Fruit fly (Drosophila melanogaster): ENCODE results near the gene ppk14.

Gene ppk14

dm6 chr2L:6338367-6338975 lies 16.3 kb upstream of the ppk14 start, which contains the start of the genes Pez and Cpr (continued):
- TF ChIP-seq CG16813 (GFP tag; IDR thresholded peaks at IDR 0.05; ENCODE audit: partially characterized antibody) (peak; percentile 83), CG34422 (GFP tag; IDR thresholded peaks at IDR 0.05) (no peak), grn (GFP tag; optimal IDR thresholded peaks at IDR 0.05) (no peak), Ets65A (GFP tag) (peak; percentile 85), CG9932 (GFP tag; IDR thresholded peaks at IDR 0.05) (peak; percentile 59), Hey (tag; optimal IDR thresholded peaks at IDR 0.05) (no peak), CG14667 (GFP tag; IDR thresholded peaks at IDR 0.05) (no peak), HHEX (GFP tag; optimal IDR thresholded peaks at IDR 0.05) (peak; percentile 14), CG7839 (tag; optimal IDR thresholded peaks at IDR 0.05) (no peak), CG8924 (tag; optimal IDR thresholded peaks at IDR 0.05) (peak; percentile 49), CG11560 (tag; IDR thresholded peaks at IDR 0.05) (peak; percentile 93), caup (GFP tag; optimal IDR thresholded peaks at IDR 0.05; ENCODE audit: severe bottlenecking) (no peak), CG9215 (GFP tag; IDR thresholded peaks at IDR 0.05) (no peak), CG11247 (GFP tag; IDR thresholded peaks at IDR 0.05) (0 out of 2 replicates have a peak, but pooled peaks have one; percentile 49), hkb (optimal IDR thresholded peaks at IDR 0.05) (peak; percentile 42), hkb (GFP tag; IDR thresholded peaks at IDR 0.05) (peak; percentile 20), CG10431 (GFP tag; optimal IDR thresholded peaks at IDR 0.05) (peak; percentile 32), klu (GFP tag; IDR thresholded peaks at IDR 0.05) (no peak), ara (GFP tag; IDR thresholded peaks at IDR 0.05) (peak; percentile 27; the same call in 1 of the 2 replicates), gsb-n (tag; optimal IDR thresholded peaks at IDR 0.05) (no peak), Antp (GFP tag; optimal IDR thresholded peaks at IDR 0.05) (peak; percentile 10), Spps (tag; optimal IDR thresholded peaks at IDR 0.05) (no peak), Mrtf (GFP tag; IDR thresholded peaks at IDR 0.05) (no peak; the same call in 2 of the 3 replicates), HLHmδ (GFP tag; optimal IDR thresholded peaks at IDR 0.05) (peak; percentile 89), CG1792 (GFP tag; optimal IDR thresholded peaks at IDR 0.05) (no peak), CG7987 (GFP tag; optimal IDR thresholded peaks at IDR 0.05) (peak; percentile 43), eve (GFP tag; optimal IDR thresholded peaks at IDR 0.05) (no peak), CG7556 (GFP tag; optimal IDR thresholded peaks at IDR 0.05) (no peak), hbn (GFP tag; IDR thresholded peaks at IDR 0.05; ENCODE audit: partially characterized antibody) (peak; percentile 76), Dbx (GFP tag; IDR thresholded peaks at IDR 0.05) (peak; percentile 78), ac (GFP tag; optimal IDR thresholded peaks at IDR 0.05) (no peak), CG32532 (GFP tag; IDR thresholded peaks at IDR 0.05) (peak; percentile 53), nom (GFP tag; optimal IDR thresholded peaks at IDR 0.05) (no peak), lab (GFP tag; optimal IDR thresholded peaks at IDR 0.05) (peak; percentile 70), CG3281 (GFP tag; optimal IDR thresholded peaks at IDR 0.05) (peak; percentile 55), cad (GFP tag; optimal IDR thresholded peaks at IDR 0.05) (no peak), CG4730 (GFP tag; IDR thresholded peaks at IDR 0.05) (no peak), lmd (GFP tag; IDR thresholded peaks at IDR 0.05) (peak; percentile 6; the same call in 1 of the 2 replicates), CG16779 (GFP tag; IDR thresholded peaks at IDR 0.05) (no peak), CG8478 (optimal IDR thresholded peaks at IDR 0.05) (no peak), chm (GFP tag; IDR thresholded peaks at IDR 0.05) (peak; percentile 74), CG11456 (GFP tag; IDR thresholded peaks at IDR 0.05) (peak; percentile 77; the same call in 2 of the 3 replicates), gsb (GFP tag; IDR thresholded peaks at IDR 0.05) (0 out of 2 replicates have a peak, but pooled peaks have one; percentile 29), otp (GFP tag; IDR thresholded peaks at IDR 0.05) (no peak), Oli (tag; optimal IDR thresholded peaks at IDR 0.05) (no peak), CG1233 (GFP tag; optimal IDR thresholded peaks at IDR 0.05) (no peak), ttk (GFP tag; IDR thresholded peaks at IDR 0.05) (no peak), bsh (GFP tag; optimal IDR thresholded peaks at IDR 0.05) (no peak), CG1024 (GFP tag; IDR thresholded peaks at IDR 0.05) (peak; percentile 48; the same call in 1 of the 2 replicates), pfk (GFP tag; optimal IDR thresholded peaks at IDR 0.05) (peak; percentile 1), CG14965 (GFP tag; optimal IDR thresholded peaks at IDR 0.05; ENCODE audit: borderline replicate concordance) (no peak)
